Worm (Caenorhabditis elegans) whole organism, L3 larva: ENCODE results near the gene srsx-3.

Experiments
- R02D3.7 ChIP-seq: fragments of 150-350 bp; optimal IDR thresholded peaks from 2 replicates; lab custom pipeline; 2014; ENCODE audit warnings: missing biosample characterization, missing genetic modification characterization
- ZK546.5 ChIP-seq: sonication (generic microtip); optimal IDR thresholded peaks from 2 replicates; lab custom pipeline; 2017; ENCODE audit warnings: missing biosample characterization, missing genetic modification characterization
- ama-1 ChIP-seq: fragments of 150-350 bp; optimal IDR thresholded peaks from 2 replicates; lab custom pipeline; 2018
- ceh-16 ChIP-seq: sonication (generic microtip); optimal IDR thresholded peaks from 2 replicates; lab custom pipeline; 2017; ENCODE audit warnings: missing biosample characterization, missing genetic modification characterization
- ceh-28 ChIP-seq: fragments of 150-350 bp; optimal IDR thresholded peaks from 2 replicates; lab custom pipeline; 2014; ENCODE audit warnings: missing biosample characterization, missing genetic modification reagents, missing genetic modification characterization
- ceh-82 ChIP-seq: fragments of 150-350 bp; optimal IDR thresholded peaks from 2 replicates; lab custom pipeline; 2014; ENCODE audit warnings: missing biosample characterization, missing genetic modification characterization
- ceh-9 ChIP-seq: sonication (generic microtip); optimal IDR thresholded peaks from 2 replicates; lab custom pipeline; 2018; ENCODE audit warnings: missing biosample characterization, missing genetic modification characterization
- egl-27 ChIP-seq: sonication (generic microtip); optimal IDR thresholded peaks from 4 replicates; lab custom pipeline; 2017; ENCODE audit warnings: missing biosample characterization, missing genetic modification reagents, missing genetic modification characterization
- egl-5 ChIP-seq: fragments of 150-350 bp; optimal IDR thresholded peaks from 2 replicates; lab custom pipeline; 2017; ENCODE audit warnings: missing biosample characterization, missing genetic modification reagents, missing genetic modification characterization, inconsistent platforms
- elt-2 ChIP-seq: sonication (generic microtip); optimal IDR thresholded peaks from 2 replicates; lab custom pipeline; 2016; ENCODE audit warnings: missing genetic modification reagents, mild to moderate bottlenecking, missing genetic modification characterization, missing compliant biosample characterization
- elt-3 ChIP-seq, 3 experiments: fragments of 150-350 bp in 1 of 3; sonication (generic microtip) in 2 of 3; optimal IDR thresholded peaks; 2 replicates in 2 of 3; 4 replicates in 1 of 3; lab custom pipeline; 2014 to 2017; ENCODE audit warnings: missing biosample characterization in 3 of 3, missing genetic modification characterization in 3 of 3
- fkh-10 ChIP-seq: sonication (generic microtip); optimal IDR thresholded peaks from 2 replicates; lab custom pipeline; 2017; ENCODE audit warnings: missing biosample characterization, missing genetic modification reagents, missing genetic modification characterization
- fkh-2 ChIP-seq: fragments of 150-350 bp; optimal IDR thresholded peaks from 2 replicates; lab custom pipeline; 2014; ENCODE audit warnings: missing biosample characterization, missing genetic modification reagents, missing genetic modification characterization
- fos-1 ChIP-seq: fragments of 150-350 bp; optimal IDR thresholded peaks from 2 replicates; lab custom pipeline; 2014; ENCODE audit warnings: missing biosample characterization, missing genetic modification characterization
- hmg-11 ChIP-seq: sonication (generic microtip); optimal IDR thresholded peaks from 2 replicates; lab custom pipeline; 2016; ENCODE audit warnings: missing genetic modification characterization, missing compliant biosample characterization
- jun-1 ChIP-seq: fragments of 150-350 bp; optimal IDR thresholded peaks from 2 replicates; lab custom pipeline; 2014; ENCODE audit warnings: missing biosample characterization, missing genetic modification reagents, missing genetic modification characterization
- lin-15B ChIP-seq: fragments of 150-350 bp; optimal IDR thresholded peaks from 2 replicates; lab custom pipeline; 2014; ENCODE audit warnings: missing biosample characterization, missing genetic modification characterization
- lin-39 ChIP-seq: fragments of 150-350 bp; optimal IDR thresholded peaks from 2 replicates; lab custom pipeline; 2018; ENCODE audit warnings: missing biosample characterization, missing genetic modification reagents, missing genetic modification characterization
- mdl-1 ChIP-seq: fragments of 150-350 bp; optimal IDR thresholded peaks from 2 replicates; lab custom pipeline; 2014; ENCODE audit warnings: missing biosample characterization, missing genetic modification characterization
- mml-1 ChIP-seq: fragments of 150-350 bp; sonication (generic microtip); optimal IDR thresholded peaks from 3 replicates; lab custom pipeline; 2014; ENCODE audit warnings: missing biosample characterization, missing genetic modification characterization
- nfya-1 ChIP-seq: sonication (generic microtip); optimal IDR thresholded peaks from 2 replicates; lab custom pipeline; 2017; ENCODE audit warnings: missing genetic modification characterization, mild to moderate bottlenecking, missing compliant biosample characterization, antibody characterized with exemption, moderate library complexity; ENCODE audit not compliant: insufficient read depth
- nhr-12 ChIP-seq: fragments of 150-350 bp; optimal IDR thresholded peaks from 2 replicates; lab custom pipeline; 2014; ENCODE audit warnings: missing biosample characterization, missing genetic modification characterization
- nhr-23 ChIP-seq: fragments of 150-350 bp; optimal IDR thresholded peaks from 2 replicates; lab custom pipeline; 2014; ENCODE audit warnings: missing biosample characterization, missing genetic modification reagents, missing genetic modification characterization
- nhr-25 ChIP-seq: sonication (generic microtip); optimal IDR thresholded peaks from 2 replicates; lab custom pipeline; 2017; ENCODE audit warnings: missing biosample characterization, missing genetic modification characterization
- nhr-43 ChIP-seq: sonication (generic microtip); optimal IDR thresholded peaks from 2 replicates; lab custom pipeline; 2016; ENCODE audit warnings: mild to moderate bottlenecking, missing genetic modification characterization, missing compliant biosample characterization; ENCODE audit not compliant: poor library complexity, severe bottlenecking
- nhr-67 ChIP-seq: fragments of 150-350 bp; optimal IDR thresholded peaks from 2 replicates; lab custom pipeline; 2014; ENCODE audit warnings: missing biosample characterization, missing genetic modification characterization
- nhr-76 ChIP-seq: fragments of 150-350 bp; sonication (generic microtip); optimal IDR thresholded peaks from 5 replicates; lab custom pipeline; 2014; ENCODE audit warnings: missing biosample characterization, missing genetic modification characterization
- nhr-77 ChIP-seq: fragments of 150-350 bp; optimal IDR thresholded peaks from 2 replicates; lab custom pipeline; 2014; ENCODE audit warnings: missing biosample characterization, missing genetic modification characterization
- pha-4 ChIP-seq: fragments of 150-350 bp; optimal IDR thresholded peaks from 2 replicates; lab custom pipeline; 2014; ENCODE audit warnings: missing biosample characterization, missing genetic modification reagents, missing genetic modification characterization
- pqm-1 ChIP-seq: fragments of 150-350 bp; optimal IDR thresholded peaks from 2 replicates; lab custom pipeline; 2017; ENCODE audit warnings: missing biosample characterization, missing genetic modification characterization, inconsistent platforms
- tbx-2 ChIP-seq: sonication (generic microtip); optimal IDR thresholded peaks from 2 replicates; lab custom pipeline; 2016; ENCODE audit warnings: mild to moderate bottlenecking, missing genetic modification characterization, missing compliant biosample characterization
- zag-1 ChIP-seq: fragments of 150-350 bp; optimal IDR thresholded peaks from 2 replicates; lab custom pipeline; 2014; ENCODE audit warnings: missing biosample characterization, missing genetic modification characterization
- ztf-11 ChIP-seq: fragments of 150-350 bp; optimal IDR thresholded peaks from 2 replicates; lab custom pipeline; 2014; ENCODE audit warnings: missing biosample characterization, missing genetic modification characterization
- ztf-4 ChIP-seq: fragments of 150-350 bp; optimal IDR thresholded peaks from 2 replicates; lab custom pipeline; 2014; ENCODE audit warnings: missing biosample characterization, missing genetic modification characterization

srsx-3 gene

ce11 chrV:7940299-7940698 is 3.2 kb upstream of the srsx-3 start, which contains the start of gene srt-53:
Gene srt-53 (minus strand): TSS chrV:7940399.
- TF ChIP-seq lin-39 (tag; lab: Kevin White, UChicago), result no peak
- TF ChIP-seq, all 47 proteins: peak for 0

DNA sequence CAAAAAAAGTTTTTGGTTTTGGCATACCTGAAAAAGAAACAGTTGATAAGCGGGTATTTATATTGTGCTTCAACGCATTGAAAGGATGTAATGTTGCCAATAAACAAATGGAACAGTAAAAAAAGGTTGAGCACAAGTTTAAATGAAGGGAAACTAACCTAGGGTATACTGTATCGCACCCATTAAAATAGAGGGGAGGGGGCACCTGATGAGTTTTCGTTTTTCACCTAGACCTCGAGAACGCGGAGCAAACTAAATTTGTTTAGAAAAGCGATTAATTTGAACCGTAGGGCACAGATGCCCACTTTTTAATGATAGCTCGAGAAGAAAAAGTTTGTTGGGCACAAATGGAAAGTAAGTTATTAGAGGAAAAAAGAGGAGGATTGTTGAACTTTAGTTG is 4.1 kb downstream of the srsx-3 start, which contains the start of gene ncx-10:
Gene ncx-10, minus strand, starts transcription at position 101 of the 400 bp plus-strand sequence.
- no peak for TF ChIP-seq elt-2 (tag; lab: Kevin White, UChicago)
- no peak for TF ChIP-seq nhr-77 (tag; lab: Kevin White, UChicago)
- TF ChIP-seq nhr-67 (tag; lab: Kevin White, UChicago), result no peak
- no peak for TF ChIP-seq nfya-1
- no peak for TF ChIP-seq pha-4 (tag; lab: Kevin White, UChicago)
- no peak for TF ChIP-seq R02D3.7 (tag; lab: Kevin White, UChicago)
- TF ChIP-seq jun-1, result no peak
- no peak for TF ChIP-seq fkh-10 (GFP tag; lab: Kevin White, UChicago)
- TF ChIP-seq ama-1 (lab: Kevin White, UChicago), result no peak
- no peak for TF ChIP-seq fkh-2 (tag; lab: Kevin White, UChicago)
- TF ChIP-seq mml-1 (tag; lab: Kevin White, UChicago), result no peak
- TF ChIP-seq pqm-1 (tag; lab: Kevin White, UChicago), result no peak
- no peak for TF ChIP-seq nhr-43 (tag; lab: Kevin White, UChicago)
- no peak for TF ChIP-seq lin-15B
- TF ChIP-seq ztf-4, result no peak
- TF ChIP-seq fos-1, result no peak
- TF ChIP-seq ceh-28, result no peak
- no peak for TF ChIP-seq ceh-82 (tag; lab: Kevin White, UChicago)

- TF ChIP-seq mdl-1 (no peak), nhr-25 (tag; lab: Kevin White, UChicago) (no peak), nhr-12 (tag; lab: Kevin White, UChicago) (no peak), zag-1 (tag; lab: Kevin White, UChicago) (no peak), egl-5 (tag; lab: Kevin White, UChicago) (no peak), elt-2 (tag; lab: Kevin White, UChicago) (no peak), pha-4 (tag; lab: Kevin White, UChicago) (no peak), fos-1 (no peak), mml-1 (tag; lab: Kevin White, UChicago) (no peak), hmg-11 (no peak), nhr-67 (tag; lab: Kevin White, UChicago) (no peak), tbx-2 (tag; lab: Kevin White, UChicago) (no peak), ceh-82 (tag; lab: Kevin White, UChicago) (no peak), nfya-1 (no peak), ceh-9 (tag; lab: Kevin White, UChicago) (no peak), R02D3.7 (tag; lab: Kevin White, UChicago) (no peak)
Measured at ce11 chrV:7928660-7929059, 8.4 kb downstream of the srsx-3 start, which contains the start of gene srsx-5. Gene srsx-5 (plus strand): TSS chrV:7928960.

- TF ChIP-seq ztf-4 (no peak), hmg-11 (no peak), nhr-23 (no peak), elt-2 (tag; lab: Kevin White, UChicago) (no peak), egl-27 (tag; lab: Kevin White, UChicago) (no peak), ztf-11 (no peak), R02D3.7 (tag; lab: Kevin White, UChicago) (no peak)
Measured at ce11 chrV:7926784-7927183, 10.3 kb downstream of the srsx-3 start, which contains the start of gene srsx-6. Gene srsx-6 (plus strand): TSS chrV:7927084.

DNA sequence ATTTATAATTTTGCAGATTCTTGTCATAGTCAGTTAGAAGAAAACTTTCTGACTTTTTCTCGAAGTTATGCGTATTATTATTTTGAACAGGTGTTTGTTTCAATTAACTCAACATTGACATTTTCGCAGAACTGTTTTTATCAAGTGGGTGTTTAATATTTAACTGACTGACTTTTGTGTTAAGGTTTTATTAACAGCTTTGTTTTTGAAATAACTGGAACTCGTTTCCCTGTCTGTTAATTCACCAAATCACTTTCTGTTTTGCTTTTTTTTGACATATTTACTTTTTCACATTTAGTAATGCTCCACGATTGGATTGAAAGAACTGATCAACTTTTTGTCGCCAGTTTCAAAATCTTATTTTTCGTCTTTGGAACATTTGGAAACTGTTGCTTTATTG is 11.6 kb downstream of the srsx-3 start, which contains the start of gene srsx-7:
Gene srsx-7, plus strand, starts transcription at position 301 of the 400 bp plus-strand sequence.
- TF ChIP-seq ceh-28 (no peak), ZK546.5 (tag; lab: Kevin White, UChicago) (no peak), egl-27 (tag; lab: Kevin White, UChicago) (no peak), mml-1 (tag; lab: Kevin White, UChicago) (no peak), R02D3.7 (tag; lab: Kevin White, UChicago) (no peak), nfya-1 (no peak), ztf-11 (no peak), nhr-43 (tag; lab: Kevin White, UChicago) (no peak), ceh-16 (tag; lab: Kevin White, UChicago) (no peak), nhr-23 (no peak), pqm-1 (tag; lab: Kevin White, UChicago) (no peak), nhr-76 (no peak), zag-1 (tag; lab: Kevin White, UChicago) (no peak), lin-15B (no peak), elt-3 (tag; optimal IDR thresholded peaks at IDR 0.05; lab: Kevin White, UChicago) (no peak), ztf-4 (no peak), nhr-77 (tag; lab: Kevin White, UChicago) (no peak), hmg-11 (no peak)
